Worm (Caenorhabditis elegans) whole organism, L1 larva: ENCODE results near the gene his-39.

Experiments
- ceh-82 ChIP-seq, 3 experiments: fragments of 150-350 bp in 1 of 3; sonication (generic microtip) in 2 of 3; optimal IDR thresholded peaks; 2 replicates each; lab custom pipeline; 2014 to 2017; ENCODE audit warnings: missing biosample characterization in 3 of 3, missing genetic modification characterization in 3 of 3
- lin-15B ChIP-seq: fragments of 150-350 bp; sonication (generic microtip); optimal IDR thresholded peaks from 3 replicates; lab custom pipeline; 2014; ENCODE audit warnings: missing biosample characterization, missing genetic modification characterization
- nhr-28 ChIP-seq: fragments of 150-350 bp; optimal IDR thresholded peaks from 2 replicates; lab custom pipeline; 2014; ENCODE audit warnings: missing biosample characterization, missing genetic modification characterization
- xbp-1 ChIP-seq: sonication (generic microtip); optimal IDR thresholded peaks from 2 replicates; lab custom pipeline; 2016; ENCODE audit warnings: missing genetic modification characterization, missing compliant biosample characterization
- ztf-11 ChIP-seq, 2 experiments: sonication (generic microtip); optimal IDR thresholded peaks; 2 replicates each; lab custom pipeline; 2016 to 2017; ENCODE audit warnings: missing genetic modification characterization in 2 of 2, missing biosample characterization in 1 of 2, missing compliant biosample characterization in 1 of 2

- TF ChIP-seq nhr-28, result no peak
- no peak for TF ChIP-seq xbp-1 (tag; lab: Kevin White, UChicago)
- TF ChIP-seq ceh-82 (tag; optimal IDR thresholded peaks at IDR 0.05; lab: Kevin White, UChicago), result no peak
- TF ChIP-seq ztf-11 (tag; optimal IDR thresholded peaks at IDR 0.05; lab: Kevin White, UChicago), result no peak
- TF ChIP-seq lin-15B, result no peak
Observed at ce11 chrV:8525774-8526173, 10.5 kb upstream of the his-39 start, which contains the start of gene otpl-6.
